Worm (Caenorhabditis elegans) whole organism, late embryonic: Measurements from ENCODE around the gene T28A11.13.

Experiments used
- ets-4 ChIP-seq: sonication (generic microtip); optimal IDR thresholded peaks from 2 replicates; lab custom pipeline; 2016; ENCODE audit warnings: missing genetic modification characterization, missing compliant biosample characterization
- ref-2 ChIP-seq: sonication (generic microtip); optimal IDR thresholded peaks from 2 replicates; lab custom pipeline; 2016; ENCODE audit warnings: missing genetic modification characterization, missing compliant biosample characterization

DNA sequence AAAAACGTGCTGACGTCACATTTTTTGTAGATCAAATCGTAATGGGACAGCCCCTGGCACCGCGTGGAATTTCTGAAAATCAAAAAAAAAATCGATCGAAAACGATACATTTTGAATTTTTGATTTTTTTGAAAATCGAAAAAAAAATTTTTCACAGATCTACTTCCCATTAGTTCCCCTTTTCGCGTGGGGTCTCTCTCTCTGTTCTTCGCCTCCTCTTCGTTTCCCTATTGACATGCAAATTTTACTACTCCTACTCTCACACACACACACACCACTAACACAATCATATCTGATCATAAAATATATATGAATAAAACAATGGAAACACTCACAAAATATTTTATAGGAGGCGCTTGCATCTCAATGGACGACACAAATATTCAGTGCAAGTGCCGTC, 31.4 kb downstream of the T28A11.13 start:
- peak; percentile 60 for TF ChIP-seq ref-2 (tag; lab: Kevin White, UChicago)
- no peak for TF ChIP-seq ets-4 (tag; lab: Kevin White, UChicago)
